Worm (Caenorhabditis elegans) whole organism, L2 larva: Measurements from ENCODE around the gene pqn-10.

Experiments
- R02D3.7 ChIP-seq: fragments of 150-350 bp; optimal IDR thresholded peaks from 2 replicates; lab custom pipeline; 2014; ENCODE audit warnings: missing biosample characterization, missing genetic modification characterization
- blmp-1 ChIP-seq: sonication (generic microtip); optimal IDR thresholded peaks from 2 replicates; lab custom pipeline; 2017; ENCODE audit warnings: missing genetic modification characterization, mild to moderate bottlenecking, missing compliant biosample characterization, antibody characterized with exemption, moderate library complexity; ENCODE audit not compliant: insufficient read depth
- ceh-82 ChIP-seq: fragments of 150-350 bp; optimal IDR thresholded peaks from 2 replicates; lab custom pipeline; 2014; ENCODE audit warnings: missing biosample characterization, missing genetic modification characterization
- fos-1 ChIP-seq: fragments of 150-350 bp; optimal IDR thresholded peaks from 2 replicates; lab custom pipeline; 2014; ENCODE audit warnings: missing biosample characterization, missing genetic modification characterization
- lin-13 ChIP-seq: fragments of 150-350 bp; optimal IDR thresholded peaks from 2 replicates; lab custom pipeline; 2014; ENCODE audit warnings: missing biosample characterization, missing genetic modification reagents, missing genetic modification characterization
- mab-5 ChIP-seq: fragments of 150-350 bp; optimal IDR thresholded peaks from 2 replicates; lab custom pipeline; 2014; ENCODE audit warnings: missing biosample characterization, missing genetic modification characterization
- mbf-1 ChIP-seq: sonication (generic microtip); optimal IDR thresholded peaks from 2 replicates; lab custom pipeline; 2017; ENCODE audit warnings: missing biosample characterization, missing genetic modification characterization
- mdl-1 ChIP-seq, 2 experiments: fragments of 150-350 bp in 1 of 2; sonication (generic microtip) in 1 of 2; optimal IDR thresholded peaks; 2 replicates each; lab custom pipeline; 2017; ENCODE audit warnings: missing biosample characterization in 2 of 2, missing genetic modification characterization in 2 of 2
- nhr-6 ChIP-seq: fragments of 150-350 bp; optimal IDR thresholded peaks from 2 replicates; lab custom pipeline; 2014; ENCODE audit warnings: missing biosample characterization, missing genetic modification characterization
- sma-3 ChIP-seq: sonication (generic microtip); optimal IDR thresholded peaks from 2 replicates; lab custom pipeline; 2016; ENCODE audit warnings: missing genetic modification reagents, missing genetic modification characterization, missing compliant biosample characterization
- unc-39 ChIP-seq: fragments of 150-350 bp; optimal IDR thresholded peaks from 2 replicates; lab custom pipeline; 2014; ENCODE audit warnings: missing biosample characterization, missing genetic modification characterization
- unc-62 ChIP-seq: fragments of 150-350 bp; optimal IDR thresholded peaks from 2 replicates; lab custom pipeline; 2014; ENCODE audit warnings: missing biosample characterization, missing genetic modification reagents, missing genetic modification characterization
- ztf-11 ChIP-seq: sonication (generic microtip); optimal IDR thresholded peaks from 2 replicates; lab custom pipeline; 2017; ENCODE audit warnings: missing biosample characterization, missing genetic modification characterization

ce11 chrIII:6490989-6491388 lies 37.0 kb upstream of the pqn-10 start:
- no peak for TF ChIP-seq lin-13 (GFP tag; lab: Kevin White, UChicago)
- no peak for TF ChIP-seq ztf-11 (tag; lab: Kevin White, UChicago)
- TF ChIP-seq sma-3, result no peak
- no peak for TF ChIP-seq fos-1 (tag; lab: Kevin White, UChicago)
- TF ChIP-seq unc-39, result no peak
- TF ChIP-seq R02D3.7 (tag; lab: Kevin White, UChicago), result no peak
- TF ChIP-seq nhr-6 (tag; lab: Kevin White, UChicago), result no peak
- TF ChIP-seq mbf-1 (tag; lab: Kevin White, UChicago), result no peak
- TF ChIP-seq unc-62 (GFP tag; lab: Kevin White, UChicago), result no peak
- TF ChIP-seq blmp-1, result no peak
- TF ChIP-seq mab-5, result no peak
- TF ChIP-seq mdl-1 (tag; optimal IDR thresholded peaks at IDR 0.05; lab: Kevin White, UChicago), result no peak
- no peak for TF ChIP-seq ceh-82 (tag; lab: Kevin White, UChicago)
